Worm (Caenorhabditis elegans): ENCODE data around the gene F08G12.5.

The F08G12.5 gene

ce11 chrX:11345471-11345870, 35.4 kb upstream of the F08G12.5 start:
- TF ChIP-seq fos-1 (tag; optimal IDR thresholded peaks at IDR 0.05): no peak
- peak; percentile 52 for TF ChIP-seq elt-2 (tag; optimal IDR thresholded peaks at IDR 0.05)

- TF ChIP-seq nhr-25 (tag; optimal IDR thresholded peaks at IDR 0.05): no peak
- peak; percentile 7 for TF ChIP-seq egl-5 (tag; optimal IDR thresholded peaks at IDR 0.05)
- TF ChIP-seq aly-2 (tag; optimal IDR thresholded peaks at IDR 0.05): no peak
- TF ChIP-seq sea-2 (GFP tag; optimal IDR thresholded peaks at IDR 0.05): no peak
- TF ChIP-seq nhr-12 (tag; optimal IDR thresholded peaks at IDR 0.05): no peak
- no peak for TF ChIP-seq nhr-67 (tag; optimal IDR thresholded peaks at IDR 0.05)
- no peak for TF ChIP-seq lin-15B (tag; optimal IDR thresholded peaks at IDR 0.05)
- TF ChIP-seq lin-39 (tag; optimal IDR thresholded peaks at IDR 0.05): peak; percentile 5
- no peak for TF ChIP-seq nhr-237 (tag; optimal IDR thresholded peaks at IDR 0.05)
- no peak for TF ChIP-seq ZK546.5 (tag; optimal IDR thresholded peaks at IDR 0.05)
- TF ChIP-seq daf-12 (tag; optimal IDR thresholded peaks at IDR 0.05): no peak
- no peak for TF ChIP-seq elt-1 (tag; optimal IDR thresholded peaks at IDR 0.05)
Measured at ce11 chrX:11344899-11345298, 34.8 kb upstream of the F08G12.5 start.

ce11 chrX:11340478-11340877, 30.4 kb upstream of the F08G12.5 start:
- TF ChIP-seq nhr-67 (tag; optimal IDR thresholded peaks at IDR 0.05): no peak
- peak; percentile 42 for TF ChIP-seq pha-4 (tag; optimal IDR thresholded peaks at IDR 0.05)
- TF ChIP-seq pqm-1 (tag; optimal IDR thresholded peaks at IDR 0.05): peak; percentile 77
- no peak for TF ChIP-seq nhr-11 (tag; optimal IDR thresholded peaks at IDR 0.05)
- no peak for TF ChIP-seq lsy-12 (tag; optimal IDR thresholded peaks at IDR 0.05)
- peak; percentile 60 for TF ChIP-seq elt-2 (tag; optimal IDR thresholded peaks at IDR 0.05)
- TF ChIP-seq sea-2 (GFP tag; optimal IDR thresholded peaks at IDR 0.05): no peak
- no peak for TF ChIP-seq fkh-2 (tag; optimal IDR thresholded peaks at IDR 0.05)

- TF ChIP-seq egl-27 (tag; optimal IDR thresholded peaks at IDR 0.05) (peak; percentile 11), ceh-28 (tag; optimal IDR thresholded peaks at IDR 0.05) (no peak), elt-2 (tag; optimal IDR thresholded peaks at IDR 0.05) (peak; percentile 83), hmg-11 (tag; optimal IDR thresholded peaks at IDR 0.05) (peak; percentile 27), elt-1 (tag; optimal IDR thresholded peaks at IDR 0.05) (peak; percentile 13), nhr-23 (tag; optimal IDR thresholded peaks at IDR 0.05) (peak; percentile 58), pqm-1 (tag; optimal IDR thresholded peaks at IDR 0.05) (peak; percentile 60), tbx-2 (tag; optimal IDR thresholded peaks at IDR 0.05) (no peak), nhr-25 (tag; optimal IDR thresholded peaks at IDR 0.05) (peak; percentile 88)
Measured at ce11 chrX:11339375-11339924, 29.4 kb upstream of the F08G12.5 start, which contains the start of gene aco-1. Gene aco-1, plus strand, starts transcription at chrX:11339874.

- TF ChIP-seq nhr-28 (tag; optimal IDR thresholded peaks at IDR 0.05): no peak
- TF ChIP-seq eor-1 (tag; optimal IDR thresholded peaks at IDR 0.05): no peak
- TF ChIP-seq ceh-28 (tag; optimal IDR thresholded peaks at IDR 0.05): no peak
- no peak for TF ChIP-seq nhr-77 (tag; optimal IDR thresholded peaks at IDR 0.05)
- TF ChIP-seq fkh-2 (tag; optimal IDR thresholded peaks at IDR 0.05): no peak
- TF ChIP-seq hmg-11 (tag; optimal IDR thresholded peaks at IDR 0.05): no peak
- no peak for TF ChIP-seq nhr-67 (tag; optimal IDR thresholded peaks at IDR 0.05)
- TF ChIP-seq daf-12 (tag; optimal IDR thresholded peaks at IDR 0.05): no peak
- no peak for TF ChIP-seq unc-62 (GFP tag; optimal IDR thresholded peaks at IDR 0.05)
- no peak for TF ChIP-seq elt-2 (tag; optimal IDR thresholded peaks at IDR 0.05)
- TF ChIP-seq ztf-11 (tag; optimal IDR thresholded peaks at IDR 0.05): no peak
- TF ChIP-seq ceh-9 (tag; optimal IDR thresholded peaks at IDR 0.05): no peak
- TF ChIP-seq ceh-16 (tag; optimal IDR thresholded peaks at IDR 0.05): no peak
- no peak for TF ChIP-seq elt-1 (tag; optimal IDR thresholded peaks at IDR 0.05)
- no peak for TF ChIP-seq pqm-1 (tag; optimal IDR thresholded peaks at IDR 0.05)
- no peak for TF ChIP-seq nhr-43 (tag; optimal IDR thresholded peaks at IDR 0.05; ENCODE audit: poor library complexity, severe bottlenecking)
- TF ChIP-seq fos-1 (tag; optimal IDR thresholded peaks at IDR 0.05): no peak
- TF ChIP-seq egl-5 (tag; optimal IDR thresholded peaks at IDR 0.05): no peak
- TF ChIP-seq lin-15B (tag; optimal IDR thresholded peaks at IDR 0.05): no peak
- no peak for TF ChIP-seq nhr-23 (tag; optimal IDR thresholded peaks at IDR 0.05)
Measured at ce11 chrX:11337783-11338182, 27.7 kb upstream of the F08G12.5 start, which contains the start of gene gcy-9. Gene gcy-9, minus strand, starts transcription at chrX:11337883.

ce11 chrX:11337095-11337494, 27.0 kb upstream of the F08G12.5 start:
- TF ChIP-seq nfya-1 (tag; optimal IDR thresholded peaks at IDR 0.05; ENCODE audit: insufficient read depth): no peak

Measured in whole organism, L3 larva.